Fruit fly (Drosophila melanogaster): ENCODE results near the gene DIP-iota.

DIP-iota gene

dm6 chr2L:6612477-6613004 is 9.0 kb downstream of the DIP-iota start (continued):
- TF ChIP-seq CG8388 (GFP tag; optimal IDR thresholded peaks at IDR 0.05) (peak; percentile 100), Dll (GFP tag; IDR thresholded peaks at IDR 0.05; ENCODE audit: partially characterized antibody) (no peak), Xbp1 (GFP tag; optimal IDR thresholded peaks at IDR 0.05) (peak; percentile 100), CG2889 (GFP tag; IDR thresholded peaks at IDR 0.05) (peak; percentile 100), stwl (tag; optimal IDR thresholded peaks at IDR 0.05) (peak; percentile 96), HmgZ (tag; optimal IDR thresholded peaks at IDR 0.05) (peak; percentile 100), Sry-β (GFP tag; optimal IDR thresholded peaks at IDR 0.05) (peak; percentile 82), aop (GFP tag; IDR thresholded peaks at IDR 0.05) (peak; percentile 99), bigmax (GFP tag; optimal IDR thresholded peaks at IDR 0.05) (peak; percentile 93), CG15479 (GFP tag; optimal IDR thresholded peaks at IDR 0.05) (peak; percentile 81), Rx (GFP tag; IDR thresholded peaks at IDR 0.05) (peak; percentile 100), CG30020 (tag; optimal IDR thresholded peaks at IDR 0.05) (peak; percentile 95), CG6689 (GFP tag; IDR thresholded peaks at IDR 0.05) (peak; percentile 100), en (GFP tag; optimal IDR thresholded peaks at IDR 0.05) (peak; percentile 100), crp (GFP tag; optimal IDR thresholded peaks at IDR 0.05) (peak; percentile 31 to 86), CG17912 (GFP tag; optimal IDR thresholded peaks at IDR 0.05) (peak; percentile 100), CG9817 (tag; optimal IDR thresholded peaks at IDR 0.05) (peak; percentile 100), trh (GFP tag; optimal IDR thresholded peaks at IDR 0.05) (peak; percentile 100), ara (GFP tag; IDR thresholded peaks at IDR 0.05) (peak; percentile 100), MTF-1 (GFP tag; optimal IDR thresholded peaks at IDR 0.05; ENCODE audit: borderline replicate concordance) (peak; percentile 100), wek (GFP tag; optimal IDR thresholded peaks at IDR 0.05) (peak; percentile 99), CG12104 (GFP tag; optimal IDR thresholded peaks at IDR 0.05) (peak; percentile 100), GATAe (GFP tag; conservative IDR thresholded peaks at IDR 0.05) (peak; percentile 100), CG9437 (GFP tag; optimal IDR thresholded peaks at IDR 0.05) (peak; percentile 98), Atf3 (GFP tag; optimal IDR thresholded peaks at IDR 0.05) (peak; percentile 100), CG2678 (tag; optimal IDR thresholded peaks at IDR 0.05) (peak; percentile 100), CG8089 (GFP tag; optimal IDR thresholded peaks at IDR 0.05) (peak; percentile 100), dpn (GFP tag; optimal IDR thresholded peaks at IDR 0.05) (peak; percentile 100), Gug (GFP tag; IDR thresholded peaks at IDR 0.05) (peak; percentile 100), H2.0 (GFP tag; IDR thresholded peaks at IDR 0.05) (peak; percentile 100), CG6854 (GFP tag; optimal IDR thresholded peaks at IDR 0.05) (peak; percentile 100), CG8478 (optimal IDR thresholded peaks at IDR 0.05) (no peak), CG17359 (tag; optimal IDR thresholded peaks at IDR 0.05) (peak; percentile 100), CG17328 (GFP tag; IDR thresholded peaks at IDR 0.05) (peak; percentile 100), Max (GFP tag; optimal IDR thresholded peaks at IDR 0.05) (peak; percentile 100), yki (optimal IDR thresholded peaks at IDR 0.05) (no peak), Lpt (GFP tag; optimal IDR thresholded peaks at IDR 0.05) (no peak), ewg (GFP tag; optimal IDR thresholded peaks at IDR 0.05) (peak; percentile 100), CG4360 (GFP tag; IDR thresholded peaks at IDR 0.05) (peak; percentile 97), lbe (GFP tag; optimal IDR thresholded peaks at IDR 0.05) (peak; percentile 100), CG3065 (GFP tag; optimal IDR thresholded peaks at IDR 0.05) (peak; percentile 100), HLH3B (GFP tag; IDR thresholded peaks at IDR 0.05) (peak; percentile 100), CG11093 (GFP tag; IDR thresholded peaks at IDR 0.05) (peak; percentile 100), zen (tag; optimal IDR thresholded peaks at IDR 0.05) (peak; percentile 100), kah (GFP tag; optimal IDR thresholded peaks at IDR 0.05) (peak; percentile 100), Oli (tag; optimal IDR thresholded peaks at IDR 0.05) (peak; percentile 100), Pdp1 (GFP tag; optimal IDR thresholded peaks at IDR 0.05) (peak; percentile 100), eyg (GFP tag; optimal IDR thresholded peaks at IDR 0.05) (peak; percentile 100), CG10462 (GFP tag; optimal IDR thresholded peaks at IDR 0.05) (peak; percentile 100), usp (GFP tag; optimal IDR thresholded peaks at IDR 0.05) (no peak), CG14050 (GFP tag; IDR thresholded peaks at IDR 0.05) (peak; percentile 100)
